Worm (Caenorhabditis elegans): ENCODE measurements around the gene Y53G8B.1.

Gene Y53G8B.1

ce11 chrIII:3174985-3175384 lies 45.9 kb downstream of the Y53G8B.1 start, which contains the start of gene R148.3 (continued):
- TF ChIP-seq snpc-1.1 (tag; optimal IDR thresholded peaks at IDR 0.05; ENCODE audit: insufficient read depth): peak; percentile 47
- no peak for TF ChIP-seq ama-1 (optimal IDR thresholded peaks at IDR 0.05)
- no peak for TF ChIP-seq ama-1 (GFP tag; optimal IDR thresholded peaks at IDR 0.05)
- no peak for TF ChIP-seq nhr-90 (tag; optimal IDR thresholded peaks at IDR 0.05)
- TF ChIP-seq mcd-1 (GFP tag; IDR thresholded peaks at IDR 0.05): peak; percentile 58
- peak; percentile 41 for TF ChIP-seq F49E8.2 (tag; optimal IDR thresholded peaks at IDR 0.05; ENCODE audit: insufficient read depth)
- TF ChIP-seq bed-1 (GFP tag; IDR thresholded peaks at IDR 0.05): no peak

- TF ChIP-seq madf-8 (GFP tag; conservative IDR thresholded peaks at IDR 0.05): no peak
- TF ChIP-seq dox-1 (GFP tag; IDR thresholded peaks at IDR 0.05): 0 out of 2 replicates have a peak, but pooled peaks have one; percentile 28
- TF ChIP-seq xnd-1 (tag; optimal IDR thresholded peaks at IDR 0.05): no peak
- TF ChIP-seq zfh-2 (GFP tag; conservative IDR thresholded peaks at IDR 0.05): peak; percentile 69
- TF ChIP-seq lin-26 (GFP tag; IDR thresholded peaks at IDR 0.05): 0 out of 2 replicates have a peak, but pooled peaks have one; percentile 14
- no peak for TF ChIP-seq B0336.3 (GFP tag; IDR thresholded peaks at IDR 0.05)
- TF ChIP-seq snpc-1.1 (tag; optimal IDR thresholded peaks at IDR 0.05; ENCODE audit: insufficient read depth): no peak
- TF ChIP-seq egrh-3 (GFP tag; IDR thresholded peaks at IDR 0.05): peak; percentile 69; the same call in 1 of the 2 replicates
- TF ChIP-seq D2030.7 (GFP tag; IDR thresholded peaks at IDR 0.05): no peak
- TF ChIP-seq mxl-1 (tag; optimal IDR thresholded peaks at IDR 0.05): no peak
- no peak for TF ChIP-seq ets-4 (GFP tag; optimal IDR thresholded peaks at IDR 0.05)
- no peak for TF ChIP-seq ztf-25 (GFP tag; IDR thresholded peaks at IDR 0.05)
These were observed 47.7 kb downstream of the Y53G8B.1 start for ce11 chrIII:3176775-3177174.

ce11 chrIII:3179855-3180254 lies 50.8 kb downstream of the Y53G8B.1 start:
- TF ChIP-seq nfya-2 (GFP tag; IDR thresholded peaks at IDR 0.05) (no peak), zfh-2 (GFP tag; conservative IDR thresholded peaks at IDR 0.05) (peak; percentile 66)
